Worm (Caenorhabditis elegans) whole organism, young adult: ENCODE data around the gene bud-13.

Experiments used
- B0261.1 ChIP-seq: sonication (generic microtip); optimal IDR thresholded peaks from 2 replicates; lab custom pipeline; 2016; ENCODE audit warnings: mild to moderate bottlenecking, missing genetic modification characterization, moderate library complexity, missing compliant biosample characterization
- D2030.7 ChIP-seq: fragments of 200-800 bp; sonication (Bioruptor generic); IDR thresholded peaks from 2 replicates; pipeline ENCODE4 v1.3.6; 2022; ENCODE audit warnings: missing genetic modification reagents, missing genetic modification characterization, missing compliant biosample characterization
- F23B12.7 ChIP-seq: sonication (generic microtip); optimal IDR thresholded peaks from 2 replicates; lab custom pipeline; 2017; ENCODE audit warnings: missing genetic modification characterization, mild to moderate bottlenecking, missing compliant biosample characterization, antibody characterized with exemption, moderate library complexity; ENCODE audit not compliant: insufficient read depth
- F37B4.10 ChIP-seq: fragments of 200-800 bp; sonication (Bioruptor generic); IDR thresholded peaks from 2 replicates; pipeline ENCODE4 v1.3.6; 2022; ENCODE audit warnings: missing genetic modification characterization, missing compliant biosample characterization
- F39B2.1 ChIP-seq: fragments of 200-800 bp; sonication (Bioruptor generic); IDR thresholded peaks from 2 replicates; pipeline ENCODE4 v1.3.6; 2022; ENCODE audit warnings: missing genetic modification reagents, missing genetic modification characterization, missing compliant biosample characterization
- F52B5.7 ChIP-seq: sonication (generic microtip); optimal IDR thresholded peaks from 2 replicates; lab custom pipeline; 2016; ENCODE audit warnings: mild to moderate bottlenecking, missing genetic modification characterization, missing compliant biosample characterization
- F57C9.4 ChIP-seq: sonication (generic microtip); optimal IDR thresholded peaks from 2 replicates; lab custom pipeline; 2017; ENCODE audit warnings: mild to moderate bottlenecking, missing genetic modification characterization, missing compliant biosample characterization
- K11D2.4 ChIP-seq: fragments of 200-800 bp; sonication (Bioruptor generic); IDR thresholded peaks from 2 replicates; pipeline ENCODE4 v1.3.6; 2022; ENCODE audit warnings: missing genetic modification reagents, missing genetic modification characterization, missing compliant biosample characterization
- K12H6.12 ChIP-seq: fragments of 200-800 bp; sonication (Bioruptor generic); optimal IDR thresholded peaks from 2 replicates; lab custom pipeline; 2018; ENCODE audit warnings: mild to moderate bottlenecking, missing genetic modification characterization, missing compliant biosample characterization
- akir-1 ChIP-seq: fragments of 200-800 bp; sonication (Bioruptor generic); optimal IDR thresholded peaks from 2 replicates; lab custom pipeline; 2018; ENCODE audit warnings: mild to moderate bottlenecking, missing genetic modification characterization, moderate library complexity, missing compliant biosample characterization
- ama-1 ChIP-seq, 3 experiments: fragments of 150-350 bp in 1 of 3; sonication (generic microtip) in 2 of 3; optimal IDR thresholded peaks; 2 replicates each; lab custom pipeline; 2014 to 2018; ENCODE audit warnings: missing biosample characterization in 2 of 3, missing genetic modification characterization in 2 of 3, missing genetic modification reagents in 2 of 3
- aptf-3 ChIP-seq: fragments of 200-800 bp; sonication (Bioruptor generic); IDR thresholded peaks from 2 replicates; pipeline ENCODE4 v1.3.6; 2022; ENCODE audit warnings: missing genetic modification characterization, missing compliant biosample characterization
- attf-3 ChIP-seq: fragments of 200-800 bp; sonication (Bioruptor generic); conservative IDR thresholded peaks from 2 replicates; pipeline ENCODE4 v1.3.6; 2022; ENCODE audit warnings: missing genetic modification reagents, missing genetic modification characterization, missing compliant biosample characterization
- hmg-1.2 ChIP-seq: fragments of 200-800 bp; sonication (Bioruptor generic); IDR thresholded peaks from 2 replicates; pipeline ENCODE4 v1.3.6; 2022; ENCODE audit warnings: missing genetic modification reagents, missing genetic modification characterization, missing compliant biosample characterization
- hmg-20 ChIP-seq: fragments of 200-800 bp; sonication (Bioruptor generic); IDR thresholded peaks from 2 replicates; pipeline ENCODE4 v1.3.6; 2022; ENCODE audit warnings: missing genetic modification reagents, missing genetic modification characterization, missing compliant biosample characterization
- hsf-1 ChIP-seq: fragments of 200-800 bp; sonication (Bioruptor generic); IDR thresholded peaks from 2 replicates; pipeline ENCODE4 v1.3.6; 2022; ENCODE audit warnings: missing genetic modification reagents, missing genetic modification characterization, missing compliant biosample characterization
- let-607 ChIP-seq, 2 experiments: fragments of 200-800 bp in 1 of 2; sonication (Bioruptor generic) in 1 of 2; sonication (generic microtip) in 1 of 2; optimal IDR thresholded peaks; 2 replicates each; lab custom pipeline; 2016 to 2018; ENCODE audit warnings: mild to moderate bottlenecking in 2 of 2, missing compliant biosample characterization in 2 of 2, missing genetic modification characterization in 2 of 2, moderate library complexity in 2 of 2, missing genotype in 1 of 2
- lin-35 ChIP-seq, 3 experiments: fragments of 150-350 bp in 2 of 3; sonication (generic microtip) in 1 of 3; optimal IDR thresholded peaks; 2 replicates each; lab custom pipeline; 2014 to 2018; ENCODE audit warnings: missing biosample characterization in 3 of 3, missing genetic modification characterization in 3 of 3, missing genetic modification reagents in 3 of 3
- lin-40 ChIP-seq: sonication (generic microtip); optimal IDR thresholded peaks from 2 replicates; lab custom pipeline; 2016; ENCODE audit warnings: missing genetic modification characterization, mild to moderate bottlenecking, missing compliant biosample characterization, missing genotype, missing genetic modification reagents
- lin-54 ChIP-seq: fragments of 200-800 bp; sonication (Bioruptor generic); optimal IDR thresholded peaks from 2 replicates; lab custom pipeline; 2018; ENCODE audit warnings: mild to moderate bottlenecking, missing genetic modification characterization, missing compliant biosample characterization
- lir-1 ChIP-seq: fragments of 200-800 bp; sonication (Bioruptor generic); conservative IDR thresholded peaks from 2 replicates; pipeline ENCODE4 v1.3.6; 2022; ENCODE audit warnings: missing genetic modification reagents, missing genetic modification characterization, missing compliant biosample characterization
- lsy-27 ChIP-seq: sonication (generic microtip); optimal IDR thresholded peaks from 2 replicates; lab custom pipeline; 2017; ENCODE audit warnings: missing genetic modification characterization, mild to moderate bottlenecking, missing compliant biosample characterization, antibody characterized with exemption, missing genotype, borderline replicate concordance; ENCODE audit not compliant: insufficient read depth
- madf-10 ChIP-seq: sonication (generic microtip); optimal IDR thresholded peaks from 2 replicates; lab custom pipeline; 2016; ENCODE audit warnings: mild to moderate bottlenecking, missing genetic modification characterization, missing compliant biosample characterization
- madf-3 ChIP-seq: fragments of 200-800 bp; sonication (Bioruptor generic); IDR thresholded peaks from 2 replicates; pipeline ENCODE4 v1.3.6; 2022; ENCODE audit warnings: missing genetic modification reagents, missing genetic modification characterization, missing compliant biosample characterization
- madf-6 ChIP-seq: fragments of 200-800 bp; sonication (Bioruptor generic); IDR thresholded peaks from 2 replicates; pipeline ENCODE4 v1.3.6; 2022; ENCODE audit warnings: missing genetic modification reagents, missing genetic modification characterization, missing compliant biosample characterization
- nfyb-1 ChIP-seq: fragments of 200-800 bp; sonication (Bioruptor generic); IDR thresholded peaks from 2 replicates; pipeline ENCODE4 v1.3.6; 2022; ENCODE audit warnings: missing genetic modification reagents, missing genetic modification characterization, missing compliant biosample characterization
- nhr-179 ChIP-seq: sonication (generic microtip); optimal IDR thresholded peaks from 2 replicates; lab custom pipeline; 2016; ENCODE audit warnings: mild to moderate bottlenecking, missing genetic modification characterization, missing compliant biosample characterization
- nhr-27 ChIP-seq: fragments of 200-800 bp; sonication (Bioruptor generic); optimal IDR thresholded peaks from 2 replicates; lab custom pipeline; 2018; ENCODE audit warnings: mild to moderate bottlenecking, missing genetic modification characterization, moderate library complexity, missing compliant biosample characterization
- nhr-80 ChIP-seq: sonication (generic microtip); optimal IDR thresholded peaks from 2 replicates; lab custom pipeline; 2016; ENCODE audit warnings: missing genetic modification characterization, missing compliant biosample characterization
- rec-8 ChIP-seq, 2 experiments: sonication (generic microtip); optimal IDR thresholded peaks; 2 replicates each; lab custom pipeline; 2016; ENCODE audit warnings: mild to moderate bottlenecking in 2 of 2, missing genetic modification characterization in 2 of 2, missing genetic modification reagents in 2 of 2, missing genotype in 2 of 2, missing biosample characterization in 1 of 2, missing compliant biosample characterization in 1 of 2, moderate library complexity in 1 of 2
- sea-2 ChIP-seq: fragments of 200-800 bp; sonication (Bioruptor generic); IDR thresholded peaks from 2 replicates; pipeline ENCODE4 v1.3.6; 2022; ENCODE audit warnings: missing genetic modification characterization, missing compliant biosample characterization
- snpc-4 ChIP-seq, 5 experiments: fragments of 150-350 bp in 1 of 5; sonication (generic microtip) in 4 of 5; optimal IDR thresholded peaks; 2 replicates each; lab custom pipeline; 2014 to 2018; ENCODE audit warnings: missing genetic modification characterization in 5 of 5, missing biosample characterization in 3 of 5, antibody characterized with exemption in 2 of 5, mild to moderate bottlenecking in 2 of 5, missing compliant biosample characterization in 2 of 5, missing genotype in 2 of 5, moderate library complexity in 2 of 5, missing genetic modification reagents in 1 of 5
- somi-1 ChIP-seq: fragments of 200-800 bp; sonication (Bioruptor generic); optimal IDR thresholded peaks from 2 replicates; lab custom pipeline; 2018; ENCODE audit warnings: mild to moderate bottlenecking, missing genetic modification characterization, missing compliant biosample characterization
- tbp1 ChIP-seq: fragments of 200-800 bp; sonication (Bioruptor generic); optimal IDR thresholded peaks from 2 replicates; lab custom pipeline; 2018; ENCODE audit warnings: mild to moderate bottlenecking, missing genetic modification characterization, missing compliant biosample characterization
- tbx-9 ChIP-seq: sonication (generic microtip); optimal IDR thresholded peaks from 2 replicates; lab custom pipeline; 2016; ENCODE audit warnings: borderline replicate concordance, missing genetic modification characterization, inconsistent platforms, missing compliant biosample characterization
- zfh-2 ChIP-seq: fragments of 200-800 bp; sonication (Bioruptor generic); conservative IDR thresholded peaks from 2 replicates; pipeline ENCODE4 v1.3.6; 2022; ENCODE audit warnings: missing genetic modification reagents, missing genetic modification characterization, missing compliant biosample characterization
- ztf-22 ChIP-seq: fragments of 200-800 bp; sonication (Bioruptor generic); optimal IDR thresholded peaks from 2 replicates; lab custom pipeline; 2018; ENCODE audit warnings: mild to moderate bottlenecking, missing genetic modification characterization, moderate library complexity, missing compliant biosample characterization

Gene bud-13

ce11 chrIII:8984960-8985359 lies 17.4 kb upstream of the bud-13 start (continued):
- TF ChIP-seq tbp1 (GFP tag; lab: Kevin White, UChicago), result peak; percentile 15
- no peak for TF ChIP-seq F23B12.7 (tag; lab: Kevin White, UChicago)
- TF ChIP-seq let-607 (tag; optimal IDR thresholded peaks at IDR 0.05; lab: Kevin White, UChicago), result no peak
- TF ChIP-seq hmg-1.2, result peak; percentile 70
- TF ChIP-seq aptf-3 (GFP tag; lab: Robert Waterston, UW), result no peak
- TF ChIP-seq lin-35 (GFP tag; optimal IDR thresholded peaks at IDR 0.05; lab: Kevin White, UChicago), result peak in 1 of 3 experiments; percentile 68
- TF ChIP-seq hmg-20 (GFP tag; lab: Robert Waterston, UW), result no peak
- TF ChIP-seq F37B4.10 (GFP tag; lab: Robert Waterston, UW), result no peak
- no peak for TF ChIP-seq nhr-27
- no peak for TF ChIP-seq zfh-2
- no peak for TF ChIP-seq snpc-4 (GFP tag; optimal IDR thresholded peaks at IDR 0.05; lab: Kevin White, UChicago)
- peak in 1 of 4 experiments; percentile 0 for TF ChIP-seq snpc-4 (tag; optimal IDR thresholded peaks at IDR 0.05; lab: Kevin White, UChicago)
- TF ChIP-seq lin-40, result peak; percentile 13
- TF ChIP-seq nfyb-1 (GFP tag; lab: Robert Waterston, UW), result 0 out of 2 replicates have a peak, but pooled peaks have one; percentile 50
- peak; percentile 62 for TF ChIP-seq somi-1 (GFP tag; lab: Kevin White, UChicago)
- TF ChIP-seq B0261.1, result no peak
- TF ChIP-seq K11D2.4 (GFP tag; lab: Robert Waterston, UW), result 0 out of 2 replicates have a peak, but pooled peaks have one; percentile 57
- peak; percentile 3 for TF ChIP-seq madf-10 (tag; lab: Kevin White, UChicago)
- no peak for TF ChIP-seq rec-8 (tag; optimal IDR thresholded peaks at IDR 0.05; lab: Kevin White, UChicago)
- TF ChIP-seq K12H6.12 (tag; lab: Kevin White, UChicago), result peak; percentile 70
- no peak for TF ChIP-seq ama-1 (optimal IDR thresholded peaks at IDR 0.05; lab: Kevin White, UChicago)
- TF ChIP-seq ama-1 (GFP tag; optimal IDR thresholded peaks at IDR 0.05; lab: Kevin White, UChicago), result no peak
- no peak for TF ChIP-seq attf-3

- TF ChIP-seq attf-3, result no peak
- no peak for TF ChIP-seq lsy-27 (tag; lab: Kevin White, UChicago)
- no peak for TF ChIP-seq akir-1
- TF ChIP-seq nhr-179, result no peak
- no peak for TF ChIP-seq ztf-22 (GFP tag; lab: Kevin White, UChicago)
- TF ChIP-seq lin-54 (GFP tag; lab: Kevin White, UChicago), result peak; percentile 4
- peak; percentile 6; the same call in 1 of the 2 replicates for TF ChIP-seq madf-6 (GFP tag; lab: Robert Waterston, UW)
- no peak for TF ChIP-seq hmg-1.2
- TF ChIP-seq F39B2.1 (GFP tag; lab: Robert Waterston, UW), result 0 out of 2 replicates have a peak, but pooled peaks have one; percentile 49
- no peak for TF ChIP-seq madf-3 (GFP tag; lab: Robert Waterston, UW)
- TF ChIP-seq D2030.7, result no peak
- no peak for TF ChIP-seq tbx-9
- peak; percentile 11 for TF ChIP-seq nhr-80 (tag; lab: Kevin White, UChicago)
- TF ChIP-seq sea-2 (GFP tag; lab: Robert Waterston, UW), result no peak
- TF ChIP-seq hmg-20 (GFP tag; lab: Robert Waterston, UW), result no peak
- TF ChIP-seq lir-1 (GFP tag; lab: Robert Waterston, UW), result no peak
- no peak for TF ChIP-seq F52B5.7 (tag; lab: Kevin White, UChicago)
- no peak for TF ChIP-seq F57C9.4 (tag; lab: Kevin White, UChicago)
- no peak for TF ChIP-seq nfyb-1 (GFP tag; lab: Robert Waterston, UW)
- 0 out of 2 replicates have a peak, but pooled peaks have one; percentile 22 for TF ChIP-seq hsf-1
- TF ChIP-seq, all 124 proteins: peak for 5
Observed at ce11 chrIII:8984412-8984811, 16.9 kb upstream of the bud-13 start.
